Worm (Caenorhabditis elegans): Measurements from ENCODE around the gene C17B7.3.

Gene C17B7.3

ce11 chrV:3346434-3347019 is 3.9 kb downstream of the C17B7.3 start, which contains the start of gene fbxa-65:
TSS of gene fbxa-65 (minus strand) at chrV:3346484.
- TF ChIP-seq nhr-76 (tag; optimal IDR thresholded peaks at IDR 0.05) (no peak), ceh-28 (tag; optimal IDR thresholded peaks at IDR 0.05) (no peak), zfp-3 (GFP tag; conservative IDR thresholded peaks at IDR 0.05) (no peak), nhr-77 (tag; optimal IDR thresholded peaks at IDR 0.05) (no peak), nhr-28 (tag; optimal IDR thresholded peaks at IDR 0.05) (peak; percentile 23), aha-1 (tag) (peak; percentile 94), Y75B8A.6 (GFP tag; IDR thresholded peaks at IDR 0.05) (no peak), ceh-20 (GFP tag; IDR thresholded peaks at IDR 0.05) (no peak), spr-3 (GFP tag; optimal IDR thresholded peaks at IDR 0.05) (no peak), hif-1 (tag; optimal IDR thresholded peaks at IDR 0.05) (no peak), zag-1 (tag; optimal IDR thresholded peaks at IDR 0.05) (no peak), nhr-111 (GFP tag; optimal IDR thresholded peaks at IDR 0.05) (no peak), tra-1 (GFP tag; IDR thresholded peaks at IDR 0.05) (no peak), nhr-11 (tag; optimal IDR thresholded peaks at IDR 0.05) (no peak), sdz-12 (GFP tag; optimal IDR thresholded peaks at IDR 0.05) (no peak), ama-1 (optimal IDR thresholded peaks at IDR 0.05) (no peak), nhr-10 (tag; optimal IDR thresholded peaks at IDR 0.05) (no peak)

DNA sequence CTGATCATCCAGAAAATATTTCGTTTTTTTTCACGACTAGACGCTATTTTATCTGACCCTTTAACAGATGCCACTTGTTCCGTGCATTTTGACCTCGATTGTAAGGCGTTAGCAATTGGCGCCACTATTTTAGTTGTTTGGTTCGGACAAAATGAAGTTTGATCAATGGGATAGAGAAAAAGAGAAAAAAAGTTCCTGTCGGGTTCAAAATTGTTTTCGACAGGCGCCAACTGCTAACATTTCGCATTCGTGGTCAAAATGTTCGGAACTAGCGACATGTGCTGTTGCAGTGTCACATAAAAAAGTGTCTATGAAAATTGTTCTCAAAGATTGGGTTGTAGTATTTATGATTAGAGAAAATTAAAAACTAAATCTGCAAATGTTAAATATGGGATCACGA is 4.9 kb downstream of the C17B7.3 start:
- TF ChIP-seq hif-1 (tag; optimal IDR thresholded peaks at IDR 0.05) = no peak
- TF ChIP-seq nhr-48 (tag; optimal IDR thresholded peaks at IDR 0.05) = peak; percentile 2
- 0 out of 2 replicates have a peak, but pooled peaks have one; percentile 47 for TF ChIP-seq ceh-20 (GFP tag; IDR thresholded peaks at IDR 0.05)
- TF ChIP-seq daf-19 (GFP tag; conservative IDR thresholded peaks at IDR 0.05) = no peak
- peak; percentile 40 for TF ChIP-seq aha-1 (tag)
- peak in 1 of 2 experiments; percentile 82 for TF ChIP-seq daf-16 (GFP tag; optimal IDR thresholded peaks at IDR 0.05)
- TF ChIP-seq daf-16 (tag; optimal IDR thresholded peaks at IDR 0.05) = no peak
- TF ChIP-seq dmd-6 (GFP tag; IDR thresholded peaks at IDR 0.05) = peak; percentile 58
- TF ChIP-seq mdt-29 (GFP tag; IDR thresholded peaks at IDR 0.05) = no peak
- TF ChIP-seq nhr-6 (tag; optimal IDR thresholded peaks at IDR 0.05) = no peak
- TF ChIP-seq egl-43 (GFP tag; IDR thresholded peaks at IDR 0.05) = no peak
- TF ChIP-seq hlh-30 (tag; optimal IDR thresholded peaks at IDR 0.05; ENCODE audit: insufficient read depth) = no peak
- no peak for TF ChIP-seq Y75B8A.6 (GFP tag; IDR thresholded peaks at IDR 0.05)
- peak; percentile 64 for TF ChIP-seq hlh-11 (tag; optimal IDR thresholded peaks at IDR 0.05)
- no peak for TF ChIP-seq F26F4.8 (GFP tag; conservative IDR thresholded peaks at IDR 0.05)
- TF ChIP-seq pqm-1 (tag; optimal IDR thresholded peaks at IDR 0.05) = no peak
- no peak for TF ChIP-seq zfp-3 (GFP tag; conservative IDR thresholded peaks at IDR 0.05)

ce11 chrV:3349877-3350276 is 7.3 kb downstream of the C17B7.3 start, which contains the start of gene C17B7.15:
TSS of gene C17B7.15 (plus strand) at chrV:3350177.
- peak in 1 of 2 experiments; percentile 60 for TF ChIP-seq daf-16 (GFP tag; optimal IDR thresholded peaks at IDR 0.05)
- no peak for TF ChIP-seq daf-16 (tag; optimal IDR thresholded peaks at IDR 0.05)
- TF ChIP-seq cey-2 (tag; optimal IDR thresholded peaks at IDR 0.05; ENCODE audit: borderline replicate concordance, insufficient read depth) = no peak

DNA sequence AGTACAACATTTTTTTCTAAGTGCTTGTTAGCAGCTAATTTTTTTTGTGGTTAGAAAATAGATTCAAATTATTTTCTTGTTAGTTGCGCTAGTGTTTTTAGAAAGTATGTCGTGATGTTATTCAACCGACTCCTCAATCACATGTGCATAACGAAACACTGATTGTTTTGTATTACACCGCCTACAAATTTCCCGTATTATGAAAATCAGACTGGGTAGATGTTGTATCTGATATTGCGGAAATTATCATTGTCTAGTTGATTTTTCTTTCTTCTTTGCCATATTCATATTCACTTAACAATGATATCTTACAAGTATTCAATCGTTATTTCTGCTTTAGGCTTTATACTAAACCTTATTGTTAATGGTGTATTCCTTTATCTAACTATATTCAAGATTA is 8.7 kb downstream of the C17B7.3 start, which contains the start of gene str-63:
TSS of gene str-63 (plus strand) at position 301 of the 400 bp plus-strand sequence.
- TF ChIP-seq unc-39 (tag; optimal IDR thresholded peaks at IDR 0.05) (no peak), fkh-10 (GFP tag; optimal IDR thresholded peaks at IDR 0.05) (no peak), nhr-237 (tag; optimal IDR thresholded peaks at IDR 0.05) (no peak), F37D6.2 (tag; optimal IDR thresholded peaks at IDR 0.05) (no peak), ztf-7 (tag; optimal IDR thresholded peaks at IDR 0.05) (no peak), aha-1 (tag) (no peak), daf-8 (GFP tag; IDR thresholded peaks at IDR 0.05) (no peak), tag-97 (GFP tag; IDR thresholded peaks at IDR 0.05) (no peak), nhr-102 (tag; optimal IDR thresholded peaks at IDR 0.05) (no peak), arid-1 (GFP tag; conservative IDR thresholded peaks at IDR 0.05) (no peak), dmd-8 (GFP tag; IDR thresholded peaks at IDR 0.05) (no peak), mes-2 (tag; optimal IDR thresholded peaks at IDR 0.05; ENCODE audit: poor library complexity, severe bottlenecking) (no peak), set-16 (GFP tag; IDR thresholded peaks at IDR 0.05) (no peak), hlh-30 (tag; optimal IDR thresholded peaks at IDR 0.05; ENCODE audit: insufficient read depth) (no peak), ceh-20 (GFP tag; IDR thresholded peaks at IDR 0.05) (no peak)

Measured in whole organism, L4 larva.